Fruit fly (Drosophila melanogaster): ENCODE results near the gene CG5391.

Gene CG5391

dm6 chr3R:22342151-22342550 is 8.2 kb upstream of the CG5391 start, which contains the start of gene CG5386:
Gene CG5386 (minus strand): TSS chr3R:22342251.
- no peak for TF ChIP-seq usp (GFP tag; optimal IDR thresholded peaks at IDR 0.05)
- TF ChIP-seq gce (GFP tag; IDR thresholded peaks at IDR 0.05): no peak
- no peak for TF ChIP-seq Doc3 (GFP tag; IDR thresholded peaks at IDR 0.05; ENCODE audit: partially characterized antibody)
- no peak for TF ChIP-seq TFAM (GFP tag; optimal IDR thresholded peaks at IDR 0.05)
- no peak for TF ChIP-seq ro (GFP tag; IDR thresholded peaks at IDR 0.05)
- no peak for TF ChIP-seq CG2889 (GFP tag; IDR thresholded peaks at IDR 0.05)
- no peak for TF ChIP-seq Bdp1 (GFP tag; optimal IDR thresholded peaks at IDR 0.05)
- no peak for TF ChIP-seq exex (tag; optimal IDR thresholded peaks at IDR 0.05)
- no peak for TF ChIP-seq crp (GFP tag; optimal IDR thresholded peaks at IDR 0.05)
- no peak for TF ChIP-seq Stat92E (GFP tag; optimal IDR thresholded peaks at IDR 0.05)
- TF ChIP-seq kni (GFP tag; optimal IDR thresholded peaks at IDR 0.05): no peak
- TF ChIP-seq CG30403 (GFP tag; optimal IDR thresholded peaks at IDR 0.05): no peak
- no peak for TF ChIP-seq sug (tag; optimal IDR thresholded peaks at IDR 0.05)
- TF ChIP-seq CG7928 (GFP tag; optimal IDR thresholded peaks at IDR 0.05): no peak
- no peak for TF ChIP-seq HmgD (GFP tag; optimal IDR thresholded peaks at IDR 0.05)

DNA sequence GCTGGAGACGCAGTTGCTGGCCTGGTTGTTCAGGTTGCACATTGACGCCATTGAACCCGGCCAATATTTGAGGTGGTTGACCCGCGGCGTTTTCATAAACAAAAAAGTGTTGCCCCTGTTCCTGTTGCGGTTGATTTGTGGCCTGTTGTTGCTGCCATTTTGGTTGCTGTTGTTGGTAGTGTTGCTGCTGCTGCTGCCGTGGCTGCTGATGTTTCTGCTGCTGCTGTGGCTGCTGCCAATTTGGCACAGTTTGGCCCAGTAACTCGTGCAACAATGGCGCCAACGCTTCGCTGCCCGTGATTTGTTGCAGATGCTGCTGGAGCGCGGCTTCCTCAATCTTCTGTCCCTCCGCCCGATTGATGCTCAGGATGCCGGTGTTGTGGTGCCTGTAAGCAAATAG is 7.7 kb upstream of the CG5391 start:
- TF ChIP-seq Dfd (GFP tag; optimal IDR thresholded peaks at IDR 0.05) (peak in 1 of 2 experiments; percentile 52), CG9876 (GFP tag; optimal IDR thresholded peaks at IDR 0.05) (no peak)

DNA sequence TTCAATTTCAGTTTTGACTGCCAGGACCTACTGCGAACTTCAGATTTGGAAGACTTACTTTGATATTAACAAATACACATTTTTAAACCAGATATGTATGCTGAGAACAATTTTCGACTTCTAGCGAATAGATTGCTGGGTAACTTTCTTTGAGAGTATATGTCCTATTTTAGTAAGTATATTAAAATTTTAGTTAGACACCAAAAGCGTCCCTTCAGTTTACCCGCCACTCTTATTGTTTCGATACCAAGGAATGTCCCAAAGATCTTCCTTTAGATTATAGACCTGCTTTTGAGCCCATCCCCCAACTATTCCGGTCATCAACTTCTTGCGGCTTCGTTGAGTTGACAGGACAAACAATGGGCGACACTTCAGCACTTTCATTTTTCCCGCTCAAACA is 6.3 kb upstream of the CG5391 start, which contains the start of gene CG5388:
Gene CG5388, minus strand, starts transcription at position 101 of the 400 bp plus-strand sequence.
- no peak for TF ChIP-seq CG6272 (GFP tag; IDR thresholded peaks at IDR 0.05)
- no peak for TF ChIP-seq Kr (GFP tag; optimal IDR thresholded peaks at IDR 0.05)

DNA sequence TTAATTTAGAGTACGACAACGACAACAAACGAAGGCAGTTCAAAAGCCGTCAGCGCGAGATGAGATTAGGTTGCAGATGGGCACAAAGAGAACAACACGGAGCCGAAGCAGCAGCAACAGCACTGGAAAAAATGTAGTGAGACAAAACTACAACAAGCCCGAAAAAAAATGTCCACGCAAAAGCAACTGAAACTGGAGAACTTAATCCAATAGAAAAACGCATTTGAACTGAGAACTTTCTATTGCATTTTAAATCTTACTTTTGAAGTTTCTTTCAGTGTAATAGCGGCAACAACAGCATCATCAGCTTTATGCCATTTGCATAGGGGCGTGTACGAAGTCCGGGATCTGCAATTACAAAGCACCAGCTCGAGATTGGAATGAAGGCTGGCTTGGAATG is 5.6 kb upstream of the CG5391 start:
- TF ChIP-seq D19A (tag; optimal IDR thresholded peaks at IDR 0.05): no peak
- TF ChIP-seq CG12219 (GFP tag; optimal IDR thresholded peaks at IDR 0.05): no peak
- TF ChIP-seq bab2 (GFP tag; optimal IDR thresholded peaks at IDR 0.05): no peak
- no peak for TF ChIP-seq CG7357 (GFP tag; IDR thresholded peaks at IDR 0.05)
- no peak for TF ChIP-seq Awh (GFP tag; IDR thresholded peaks at IDR 0.05)
- TF ChIP-seq sob (GFP tag; IDR thresholded peaks at IDR 0.05): peak; percentile 37; the same call in 1 of the 2 replicates
- peak; percentile 59 for TF ChIP-seq Xrp1 (GFP tag; IDR thresholded peaks at IDR 0.05)
- TF ChIP-seq Scr (GFP tag; IDR thresholded peaks at IDR 0.05; ENCODE audit: partially characterized antibody): no peak
- no peak for TF ChIP-seq HLH3B (GFP tag; IDR thresholded peaks at IDR 0.05)
- TF ChIP-seq CG15514 (GFP tag; optimal IDR thresholded peaks at IDR 0.05): peak; percentile 1
- TF ChIP-seq twi (tag; optimal IDR thresholded peaks at IDR 0.05): no peak
- TF ChIP-seq crc (GFP tag; optimal IDR thresholded peaks at IDR 0.05): peak; percentile 9
- TF ChIP-seq bsh (GFP tag; optimal IDR thresholded peaks at IDR 0.05): peak in 1 of 2 experiments; percentile 21
- peak; percentile 29 for TF ChIP-seq CG2678 (tag; optimal IDR thresholded peaks at IDR 0.05)
- TF ChIP-seq prd (optimal IDR thresholded peaks at IDR 0.05): no peak
- TF ChIP-seq prd (GFP tag; IDR thresholded peaks at IDR 0.05): peak; percentile 30; the same call in 1 of the 3 replicates
- TF ChIP-seq lab (GFP tag; optimal IDR thresholded peaks at IDR 0.05): peak; percentile 39
- TF ChIP-seq ro (GFP tag; IDR thresholded peaks at IDR 0.05): no peak
- peak; percentile 76 for TF ChIP-seq Med (GFP tag)
- TF ChIP-seq tio (GFP tag; optimal IDR thresholded peaks at IDR 0.05): no peak
- no peak for TF ChIP-seq CG1603 (tag; optimal IDR thresholded peaks at IDR 0.05)
- no peak for TF ChIP-seq C15 (GFP tag; IDR thresholded peaks at IDR 0.05)
- TF ChIP-seq CG15479 (GFP tag; optimal IDR thresholded peaks at IDR 0.05): no peak
- TF ChIP-seq ATbp (GFP tag; optimal IDR thresholded peaks at IDR 0.05): no peak
- TF ChIP-seq CG9727 (GFP tag; optimal IDR thresholded peaks at IDR 0.05): peak; percentile 17
- no peak for TF ChIP-seq grau (tag; optimal IDR thresholded peaks at IDR 0.05)
- TF ChIP-seq row (GFP tag; IDR thresholded peaks at IDR 0.05): peak; percentile 31; the same call in 1 of the 3 replicates
- no peak for TF ChIP-seq Asciz (GFP tag; optimal IDR thresholded peaks at IDR 0.05)
- 0 out of 3 replicates have a peak, but pooled peaks have one; percentile 48 for TF ChIP-seq dysf (GFP tag; IDR thresholded peaks at IDR 0.05)

All from whole organism, embryonic.